Worm (Caenorhabditis elegans): ENCODE results near the gene C26E1.1.

DNA sequence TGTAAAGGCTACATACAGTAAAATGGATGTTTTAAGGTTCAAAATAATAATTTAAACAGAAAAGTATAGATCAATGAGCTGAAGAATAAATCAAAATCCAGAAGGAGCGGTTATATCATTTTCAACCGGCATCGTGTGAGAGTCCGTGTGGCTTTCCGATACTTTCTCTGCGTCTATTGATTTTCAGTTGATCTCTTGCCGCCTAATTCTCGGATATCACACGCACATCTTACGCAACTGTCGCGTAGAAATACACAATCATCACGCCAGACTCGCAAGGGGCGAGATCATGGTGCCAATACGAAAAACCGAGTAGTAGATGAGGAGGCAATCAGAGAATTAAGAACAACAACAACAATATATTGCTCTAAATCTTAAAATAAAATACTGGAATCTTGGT lies 8.4 kb upstream of the C26E1.1 start:
- TF ChIP-seq scrt-1 (GFP tag; IDR thresholded peaks at IDR 0.05) (no peak), aly-1 (tag; optimal IDR thresholded peaks at IDR 0.05) (no peak)
